Worm (Caenorhabditis elegans): ENCODE data around the gene pwp-1.
A peak's percentile ranks its signal among the peaks of the same experiment; 100 is the strongest.

Gene pwp-1

DNA sequence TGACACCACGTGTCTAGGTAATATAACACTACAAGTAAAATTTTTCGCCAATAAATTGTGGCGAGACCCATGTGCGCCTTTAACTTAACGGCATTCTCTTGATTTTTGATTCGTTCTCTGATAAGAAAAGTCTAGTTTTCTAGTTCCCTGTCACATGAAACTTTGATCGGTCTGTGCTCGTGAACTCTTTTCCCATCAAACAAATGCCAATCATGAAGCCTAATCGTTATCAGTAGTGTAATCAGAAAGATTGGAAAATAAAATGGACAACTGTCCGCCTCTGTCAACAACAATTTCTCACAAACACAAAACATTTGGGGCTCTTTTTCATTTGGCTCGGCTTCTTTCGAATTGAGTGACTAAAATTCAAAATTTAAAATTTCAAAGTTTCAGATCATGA, 17.5 kb upstream of the pwp-1 start, which contains the start of gene ttr-45:
ttr-45 (plus strand) TSS at position 385 of the 400 bp plus-strand sequence.
- TF ChIP-seq sptf-1 (tag; optimal IDR thresholded peaks at IDR 0.05) (no peak), unc-62 (GFP tag; optimal IDR thresholded peaks at IDR 0.05) (peak; percentile 22), hlh-1 (tag; optimal IDR thresholded peaks at IDR 0.05) (peak; percentile 11)

DNA sequence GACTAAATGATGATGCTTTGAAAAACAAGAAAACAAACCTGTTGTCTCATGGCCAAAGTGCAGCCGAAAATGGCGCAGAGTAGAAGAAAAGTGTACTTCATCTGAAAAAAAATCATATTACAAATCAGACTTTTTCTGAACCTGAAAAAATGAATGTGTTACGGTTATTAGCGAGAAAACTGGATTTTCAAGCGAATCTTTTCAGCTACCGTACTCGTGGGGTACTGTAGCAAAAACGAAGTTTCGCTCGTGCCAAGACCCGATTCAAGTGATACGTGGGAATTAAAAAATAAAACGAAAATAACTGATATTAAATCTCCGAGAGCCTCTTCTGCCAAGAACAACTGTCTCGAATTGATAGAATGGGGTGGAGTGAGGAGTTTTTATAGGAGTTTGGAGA, 15.8 kb upstream of the pwp-1 start, which contains the start of gene ttr-51:
ttr-51 (minus strand) TSS at position 101 of the 400 bp plus-strand sequence.
- TF ChIP-seq lin-13 (tag; optimal IDR thresholded peaks at IDR 0.05) (no peak), ztf-11 (tag; optimal IDR thresholded peaks at IDR 0.05) (no peak), bed-3 (GFP tag; optimal IDR thresholded peaks at IDR 0.05) (no peak), nhr-237 (tag; optimal IDR thresholded peaks at IDR 0.05) (no peak)

DNA sequence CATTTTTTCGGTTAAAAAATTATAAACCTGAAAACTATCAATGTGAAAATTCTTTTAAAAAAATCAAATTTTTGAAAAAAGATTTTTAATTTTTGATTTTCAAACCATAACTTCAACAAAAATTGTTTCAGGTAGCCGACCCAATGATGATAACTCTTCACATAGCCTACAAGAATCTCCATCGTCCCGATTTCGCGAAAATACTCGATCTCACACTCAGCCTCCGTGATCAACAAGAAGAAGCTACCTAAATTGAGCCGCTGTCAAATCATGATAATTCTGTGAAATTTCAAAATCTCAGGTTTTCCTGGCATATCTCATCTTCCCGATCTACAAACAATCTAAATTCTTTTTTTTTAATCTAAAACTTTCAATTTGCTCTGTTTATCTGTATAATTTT, 13.9 kb upstream of the pwp-1 start:
- TF ChIP-seq nhr-237 (tag; optimal IDR thresholded peaks at IDR 0.05) (no peak), nhr-76 (tag; optimal IDR thresholded peaks at IDR 0.05) (no peak), unc-39 (tag; optimal IDR thresholded peaks at IDR 0.05) (no peak), ces-1 (GFP tag; optimal IDR thresholded peaks at IDR 0.05) (no peak)

DNA sequence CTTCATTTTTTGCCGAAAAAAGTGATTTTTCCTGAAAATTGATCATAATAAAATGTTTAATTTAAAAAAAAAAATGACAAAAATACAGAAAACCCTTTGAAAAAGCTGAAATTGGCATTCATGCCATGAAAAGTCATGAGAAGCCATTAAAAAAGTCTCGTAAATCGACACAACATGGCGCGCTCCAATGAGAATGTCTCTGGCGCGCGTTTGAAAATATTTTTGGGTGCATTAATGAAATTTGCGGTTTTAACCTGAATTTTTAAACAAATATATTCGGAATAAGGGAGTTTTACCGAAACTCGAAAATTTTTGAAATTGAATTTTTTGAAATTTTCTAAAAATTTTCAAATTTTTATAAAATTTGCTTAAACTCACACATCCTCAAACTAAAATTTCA, 11.4 kb upstream of the pwp-1 start:
- TF ChIP-seq ztf-11 (tag; optimal IDR thresholded peaks at IDR 0.05) (no peak), elt-1 (tag; optimal IDR thresholded peaks at IDR 0.05; ENCODE audit: borderline replicate concordance, insufficient read depth) (no peak), nhr-12 (tag; optimal IDR thresholded peaks at IDR 0.05) (no peak)

DNA sequence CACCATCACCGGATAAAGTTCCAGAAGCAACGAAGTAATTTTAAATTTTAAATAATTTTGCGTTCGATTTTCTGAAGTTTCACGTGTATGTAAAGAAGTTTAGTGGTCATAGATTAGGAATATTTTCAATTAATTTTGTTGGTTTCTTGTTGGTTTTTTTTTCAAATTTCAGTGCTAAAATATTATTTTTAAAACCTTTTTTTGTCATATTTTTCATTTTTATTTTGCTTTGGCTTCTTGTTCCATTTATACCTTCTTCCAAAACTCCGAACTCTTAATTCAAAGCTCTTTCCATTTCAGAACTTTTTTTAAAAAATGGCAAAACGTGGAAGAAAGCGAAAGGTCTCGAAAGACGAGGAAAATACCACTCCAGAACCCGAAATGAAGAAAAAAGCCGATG, 10.6 kb upstream of the pwp-1 start, which contains the start of gene JC8.7:
JC8.7 (plus strand) TSS at position 301 of the 400 bp plus-strand sequence.
- TF ChIP-seq blmp-1 (tag; optimal IDR thresholded peaks at IDR 0.05) (no peak), elt-1 (tag; optimal IDR thresholded peaks at IDR 0.05; ENCODE audit: borderline replicate concordance, insufficient read depth) (no peak), sem-2 (GFP tag; optimal IDR thresholded peaks at IDR 0.05) (no peak), ces-1 (GFP tag; optimal IDR thresholded peaks at IDR 0.05) (no peak), unc-120 (tag; optimal IDR thresholded peaks at IDR 0.05; ENCODE audit: poor library complexity, severe bottlenecking) (no peak), nhr-28 (tag; optimal IDR thresholded peaks at IDR 0.05) (no peak), hlh-1 (tag; optimal IDR thresholded peaks at IDR 0.05) (no peak), lin-32 (GFP tag; optimal IDR thresholded peaks at IDR 0.05) (no peak), cnd-1 (tag; optimal IDR thresholded peaks at IDR 0.05) (no peak), sptf-1 (tag; optimal IDR thresholded peaks at IDR 0.05) (no peak)

DNA sequence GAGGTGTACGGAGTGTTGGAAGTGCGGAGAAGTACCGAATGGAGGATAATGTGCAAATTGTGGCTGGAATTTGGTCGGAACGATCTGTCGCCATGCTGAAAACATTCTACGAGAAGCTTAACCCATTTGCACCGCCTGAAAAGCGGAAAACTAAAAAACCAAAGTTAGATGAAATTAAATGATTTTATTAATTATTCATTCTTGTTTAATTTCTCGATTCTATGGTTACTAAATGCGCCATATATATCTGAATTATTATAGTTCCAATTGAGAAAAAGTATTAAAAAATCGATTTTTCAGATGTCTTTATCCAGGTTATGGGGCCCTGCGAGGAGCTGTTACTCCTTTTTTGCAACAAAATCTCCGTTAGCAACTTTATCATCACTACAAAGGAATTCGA, 7.6 kb upstream of the pwp-1 start, which contains the start of gene cox-11:
cox-11 (plus strand) TSS at position 301 of the 400 bp plus-strand sequence.
- TF ChIP-seq nhr-2 (tag; optimal IDR thresholded peaks at IDR 0.05), result no peak
- TF ChIP-seq M03D4.4 (tag; optimal IDR thresholded peaks at IDR 0.05), result no peak
- TF ChIP-seq ham-2 (GFP tag; optimal IDR thresholded peaks at IDR 0.05), result no peak
- no peak for TF ChIP-seq snpc-4 (tag; optimal IDR thresholded peaks at IDR 0.05)

DNA sequence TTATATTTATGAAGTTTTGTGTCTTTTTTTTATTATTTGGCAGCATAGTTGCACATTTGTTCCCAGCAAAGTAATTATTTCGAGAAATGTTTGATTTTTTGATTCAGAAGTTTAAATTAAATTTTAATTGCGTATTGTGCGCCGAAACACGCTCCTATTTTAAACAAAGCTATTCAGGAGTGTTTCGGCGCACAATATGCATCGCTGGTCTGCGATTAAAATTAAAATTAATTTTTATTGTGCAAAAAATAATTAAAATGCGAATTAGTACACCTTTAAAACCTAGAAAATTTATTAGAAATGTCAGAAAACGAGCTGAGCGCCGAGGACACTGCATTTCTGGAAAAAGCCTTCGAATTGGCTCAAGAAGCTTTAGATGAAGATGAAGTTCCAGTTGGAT, 7.0 kb upstream of the pwp-1 start, which contains the start of gene JC8.4:
JC8.4 (plus strand) TSS at position 301 of the 400 bp plus-strand sequence.
- TF ChIP-seq lin-13 (tag; optimal IDR thresholded peaks at IDR 0.05), result no peak
- no peak for TF ChIP-seq unc-62 (GFP tag; optimal IDR thresholded peaks at IDR 0.05)
- TF ChIP-seq ceh-43 (GFP tag; optimal IDR thresholded peaks at IDR 0.05), result no peak
- no peak for TF ChIP-seq lsy-2 (tag; optimal IDR thresholded peaks at IDR 0.05)
- TF ChIP-seq flh-1 (GFP tag; optimal IDR thresholded peaks at IDR 0.05), result no peak

DNA sequence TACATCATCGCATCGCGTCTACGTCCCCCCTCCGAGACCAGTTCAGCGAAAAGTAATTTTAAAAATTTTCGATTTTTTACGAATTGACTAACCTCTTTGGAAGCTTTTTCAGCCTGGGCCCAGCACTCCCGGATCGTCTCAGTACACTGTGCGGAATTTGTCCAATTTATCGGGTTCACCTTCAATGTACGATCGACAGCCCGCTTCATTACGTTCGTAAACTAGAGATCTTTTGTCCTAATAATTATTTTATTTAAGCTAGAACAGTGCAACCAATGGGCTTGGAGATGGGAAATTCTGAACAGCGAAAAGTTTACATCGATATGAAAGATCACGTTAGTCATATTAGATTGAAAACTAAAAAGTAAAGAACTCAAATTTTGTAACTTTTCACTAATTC, 5.0 kb upstream of the pwp-1 start:
- no peak for TF ChIP-seq bed-3 (GFP tag; optimal IDR thresholded peaks at IDR 0.05)

DNA sequence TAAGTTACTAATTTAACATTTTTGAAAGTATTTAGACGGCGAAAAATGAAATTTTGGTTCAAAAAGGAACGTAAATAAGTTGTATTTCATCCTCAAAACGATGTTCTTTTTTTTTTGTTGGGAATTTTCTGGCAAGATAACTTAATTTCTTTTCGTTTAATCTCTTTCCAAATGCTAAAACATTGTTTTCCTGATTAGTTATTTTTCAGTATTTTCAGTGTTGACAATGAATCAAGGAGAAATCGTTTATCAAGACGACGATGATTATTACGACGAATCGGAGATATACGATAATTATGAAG, 4.4 kb upstream of the pwp-1 start, which contains the start of gene lin-54:
lin-54 (plus strand) TSS at position 203 of the 302 bp plus-strand sequence.
- no peak for TF ChIP-seq lsy-2 (tag; optimal IDR thresholded peaks at IDR 0.05)
- no peak for TF ChIP-seq unc-120 (tag; optimal IDR thresholded peaks at IDR 0.05; ENCODE audit: poor library complexity, severe bottlenecking)
- no peak for TF ChIP-seq sem-2 (GFP tag; optimal IDR thresholded peaks at IDR 0.05)
- TF ChIP-seq hlh-1 (tag; optimal IDR thresholded peaks at IDR 0.05), result no peak
- TF ChIP-seq unc-62 (GFP tag; optimal IDR thresholded peaks at IDR 0.05), result no peak
- no peak for TF ChIP-seq drap-1 (GFP tag; optimal IDR thresholded peaks at IDR 0.05)
- no peak for TF ChIP-seq ham-2 (GFP tag; optimal IDR thresholded peaks at IDR 0.05)
